Fruit fly (Drosophila melanogaster) whole organism, embryonic: ENCODE measurements around the gene alpha-Est1.

Experiments
- CG10209 ChIP-seq: fragments of 200-800 bp; sonication (Bioruptor generic); optimal IDR thresholded peaks from 3 replicates; lab custom pipeline; 2017; ENCODE audit warnings: missing biosample characterization, mild to moderate bottlenecking, missing genetic modification characterization, missing genetic modification reagents
- CG10565 ChIP-seq: fragments of 200-800 bp; sonication (Bioruptor generic); optimal IDR thresholded peaks from 3 replicates; lab custom pipeline; 2016; ENCODE audit warnings: missing biosample characterization, mild to moderate bottlenecking, missing genetic modification characterization
- CG10979 ChIP-seq: fragments of 200-800 bp; sonication (Bioruptor generic); optimal IDR thresholded peaks from 2 replicates; lab custom pipeline; 2018; ENCODE audit warnings: missing biosample characterization, mild to moderate bottlenecking, missing genetic modification characterization, moderate library complexity
- CG11398 ChIP-seq: fragments of 200-800 bp; sonication (Bioruptor generic); optimal IDR thresholded peaks from 2 replicates; lab custom pipeline; 2016; ENCODE audit warnings: missing biosample characterization, missing genetic modification characterization
- CG12299 ChIP-seq: fragments of 200-800 bp; sonication (Bioruptor generic); optimal IDR thresholded peaks from 2 replicates; lab custom pipeline; 2018; ENCODE audit warnings: missing biosample characterization, mild to moderate bottlenecking, missing genetic modification characterization
- CG14014 ChIP-seq: fragments of 200-800 bp; sonication (Bioruptor generic); IDR thresholded peaks from 2 replicates; pipeline ENCODE4 v1.3.6; 2022; ENCODE audit warnings: missing biosample characterization, missing genetic modification characterization
- CG14965 ChIP-seq: fragments of 200-800 bp; sonication (Bioruptor generic); optimal IDR thresholded peaks from 2 replicates; lab custom pipeline; 2016; ENCODE audit warnings: missing biosample characterization, missing genetic modification characterization, borderline replicate concordance
- CG15601 ChIP-seq: fragments of 200-800 bp; sonication (Bioruptor generic); optimal IDR thresholded peaks from 3 replicates; lab custom pipeline; 2019; ENCODE audit warnings: missing biosample characterization, mild to moderate bottlenecking, missing genetic modification characterization, moderate library complexity
- CG17385 ChIP-seq: fragments of 200-800 bp; sonication (Bioruptor generic); optimal IDR thresholded peaks from 3 replicates; lab custom pipeline; 2018; ENCODE audit warnings: missing biosample characterization, mild to moderate bottlenecking, missing genetic modification characterization
- CG17829 ChIP-seq: fragments of 200-800 bp; optimal IDR thresholded peaks from 2 replicates; lab custom pipeline; 2019; ENCODE audit warnings: missing biosample characterization, mild to moderate bottlenecking, missing genetic modification characterization, moderate library complexity
- CG17912 ChIP-seq: fragments of 200-800 bp; sonication (Bioruptor generic); optimal IDR thresholded peaks from 2 replicates; lab custom pipeline; 2018; ENCODE audit warnings: missing biosample characterization, mild to moderate bottlenecking, missing genetic modification characterization
- CG18262 ChIP-seq: fragments of 200-800 bp; optimal IDR thresholded peaks from 3 replicates; lab custom pipeline; 2019; ENCODE audit warnings: missing biosample characterization, mild to moderate bottlenecking, missing genetic modification characterization, moderate library complexity
- CG1832 ChIP-seq: fragments of 200-800 bp; sonication (Bioruptor generic); optimal IDR thresholded peaks from 2 replicates; lab custom pipeline; 2017; ENCODE audit warnings: missing biosample characterization, mild to moderate bottlenecking, missing genetic modification characterization, inconsistent platforms
- CG30020 ChIP-seq: fragments of 200-800 bp; optimal IDR thresholded peaks from 2 replicates; lab custom pipeline; 2019; ENCODE audit warnings: missing biosample characterization, mild to moderate bottlenecking, missing genetic modification characterization, moderate library complexity
- CG6272 ChIP-seq: fragments of 200-800 bp; sonication (Bioruptor generic); IDR thresholded peaks from 2 replicates; pipeline ENCODE4 v1.3.6; 2022; ENCODE audit warnings: missing biosample characterization, missing genetic modification characterization
- CG6765 ChIP-seq: fragments of 200-800 bp; sonication (Bioruptor generic); optimal IDR thresholded peaks from 3 replicates; lab custom pipeline; 2017; ENCODE audit warnings: missing biosample characterization, mild to moderate bottlenecking, missing genetic modification characterization
- CG6813 ChIP-seq: fragments of 200-800 bp; sonication (Bioruptor generic); optimal IDR thresholded peaks from 2 replicates; lab custom pipeline; 2017; ENCODE audit warnings: missing biosample characterization, missing genetic modification characterization, mild to moderate bottlenecking, moderate library complexity, missing genetic modification reagents
- CG7271 ChIP-seq: fragments of 200-800 bp; sonication (Bioruptor generic); optimal IDR thresholded peaks from 2 replicates; lab custom pipeline; 2018; ENCODE audit warnings: missing biosample characterization, mild to moderate bottlenecking, missing genetic modification characterization, moderate library complexity
- CG7372 ChIP-seq: fragments of 200-800 bp; sonication (Bioruptor generic); IDR thresholded peaks from 2 replicates; pipeline ENCODE4 v1.3.6; 2022; ENCODE audit warnings: missing biosample characterization, missing genetic modification characterization
- CG7839 ChIP-seq: fragments of 200-800 bp; sonication (Bioruptor generic); optimal IDR thresholded peaks from 3 replicates; lab custom pipeline; 2018; ENCODE audit warnings: missing biosample characterization, mild to moderate bottlenecking, missing genetic modification characterization, moderate library complexity
- CG8281 ChIP-seq: fragments of 200-800 bp; sonication (Bioruptor generic); optimal IDR thresholded peaks from 2 replicates; lab custom pipeline; 2018; ENCODE audit warnings: missing biosample characterization, mild to moderate bottlenecking, missing genetic modification characterization, moderate library complexity
- CG8924 ChIP-seq: fragments of 200-800 bp; optimal IDR thresholded peaks from 3 replicates; lab custom pipeline; 2019; ENCODE audit warnings: missing biosample characterization, mild to moderate bottlenecking, missing genetic modification characterization, moderate library complexity
- CG9817 ChIP-seq: fragments of 200-800 bp; sonication (Bioruptor generic); optimal IDR thresholded peaks from 2 replicates; lab custom pipeline; 2018; ENCODE audit warnings: missing biosample characterization, mild to moderate bottlenecking, missing genetic modification characterization, moderate library complexity
- D ChIP-seq, 2 experiments: fragments of 200-800 bp in 1 of 2; fragments of >200 bp in 1 of 2; sonication (Bioruptor generic) in 1 of 2; optimal IDR thresholded peaks; 2 replicates in 1 of 2; 3 replicates in 1 of 2; lab custom pipeline; 2017; ENCODE audit warnings: mild to moderate bottlenecking in 1 of 2, missing biosample characterization in 1 of 2, missing genetic modification characterization in 1 of 2, missing genetic modification reagents in 1 of 2
- D19A ChIP-seq: fragments of 200-800 bp; optimal IDR thresholded peaks from 3 replicates; lab custom pipeline; 2019; ENCODE audit warnings: missing biosample characterization, mild to moderate bottlenecking, missing genetic modification characterization, moderate library complexity
- Deaf1 ChIP-seq: fragments of 200-800 bp; optimal IDR thresholded peaks from 3 replicates; lab custom pipeline; 2019; ENCODE audit warnings: missing biosample characterization, mild to moderate bottlenecking, missing genetic modification characterization, moderate library complexity
- Ets97D ChIP-seq: fragments of 200-800 bp; sonication (Bioruptor generic); optimal IDR thresholded peaks from 3 replicates; lab custom pipeline; 2016; ENCODE audit warnings: missing biosample characterization, missing genetic modification characterization
- HmgZ ChIP-seq: fragments of 200-800 bp; sonication (Bioruptor generic); optimal IDR thresholded peaks from 2 replicates; lab custom pipeline; 2018; ENCODE audit warnings: missing biosample characterization, mild to moderate bottlenecking, missing genetic modification characterization
- Hr3 ChIP-seq: fragments of 200-800 bp; sonication (Bioruptor generic); optimal IDR thresholded peaks from 3 replicates; lab custom pipeline; 2016; ENCODE audit warnings: missing biosample characterization, missing genetic modification characterization
- Nf-YC ChIP-seq: fragments of 200-800 bp; optimal IDR thresholded peaks from 3 replicates; lab custom pipeline; 2019; ENCODE audit warnings: missing biosample characterization, mild to moderate bottlenecking, missing genetic modification characterization, moderate library complexity
- YL-1 ChIP-seq: fragments of 200-800 bp; sonication (Bioruptor generic); optimal IDR thresholded peaks from 3 replicates; lab custom pipeline; 2017; ENCODE audit warnings: missing biosample characterization, mild to moderate bottlenecking, missing genetic modification characterization
- al ChIP-seq: fragments of 200-800 bp; sonication (Bioruptor generic); IDR thresholded peaks from 2 replicates; pipeline ENCODE4 v1.3.6; 2022; ENCODE audit warnings: missing biosample characterization, missing genetic modification characterization
- ara ChIP-seq: fragments of 200-800 bp; sonication (Bioruptor generic); IDR thresholded peaks from 2 replicates; pipeline ENCODE4 v1.3.6; 2022; ENCODE audit warnings: missing biosample characterization, missing genetic modification characterization
- az2 ChIP-seq: fragments of 200-800 bp; sonication (Bioruptor generic); optimal IDR thresholded peaks from 3 replicates; lab custom pipeline; 2016; ENCODE audit warnings: missing biosample characterization, missing genetic modification characterization
- bigmax ChIP-seq: fragments of 200-800 bp; sonication (Bioruptor generic); optimal IDR thresholded peaks from 2 replicates; lab custom pipeline; 2018; ENCODE audit warnings: missing biosample characterization, mild to moderate bottlenecking, missing genetic modification characterization
- chm ChIP-seq: fragments of 200-800 bp; sonication (Bioruptor generic); IDR thresholded peaks from 2 replicates; pipeline ENCODE4 v1.3.6; 2022; ENCODE audit warnings: missing biosample characterization, missing genetic modification characterization
- dan ChIP-seq: fragments of 200-800 bp; sonication (Bioruptor generic); IDR thresholded peaks from 2 replicates; pipeline ENCODE4 v1.3.6; 2022; ENCODE audit warnings: missing biosample characterization, missing genetic modification characterization
- disco-r ChIP-seq: fragments of 200-800 bp; sonication (Bioruptor generic); optimal IDR thresholded peaks from 2 replicates; lab custom pipeline; 2016; ENCODE audit warnings: missing biosample characterization, missing genetic modification characterization
- dm ChIP-seq: fragments of 200-800 bp; sonication (Bioruptor generic); optimal IDR thresholded peaks from 3 replicates; lab custom pipeline; 2016; ENCODE audit warnings: missing biosample characterization, missing genetic modification characterization
- ewg ChIP-seq: fragments of 200-800 bp; sonication (Bioruptor generic); optimal IDR thresholded peaks from 3 replicates; lab custom pipeline; 2017; ENCODE audit warnings: mild to moderate bottlenecking, missing biosample characterization, missing genetic modification reagents, missing genetic modification characterization
- fd102C ChIP-seq: fragments of 200-800 bp; sonication (Bioruptor generic); optimal IDR thresholded peaks from 2 replicates; lab custom pipeline; 2018; ENCODE audit warnings: missing biosample characterization, mild to moderate bottlenecking, missing genetic modification characterization, moderate library complexity
- fd3F ChIP-seq: fragments of 200-800 bp; sonication (Bioruptor generic); optimal IDR thresholded peaks from 2 replicates; lab custom pipeline; 2018; ENCODE audit warnings: missing biosample characterization, mild to moderate bottlenecking, missing genetic modification characterization, moderate library complexity
- gcm ChIP-seq: fragments of 200-800 bp; sonication (Bioruptor generic); optimal IDR thresholded peaks from 2 replicates; lab custom pipeline; 2019; ENCODE audit warnings: missing biosample characterization, mild to moderate bottlenecking, missing genetic modification characterization, moderate library complexity
- hth ChIP-seq: fragments of >200 bp; optimal IDR thresholded peaks from 2 replicates; lab custom pipeline; 2017; ENCODE audit warnings: inconsistent platforms
- jumu ChIP-seq: fragments of 200-800 bp; sonication (Bioruptor generic); optimal IDR thresholded peaks from 3 replicates; lab custom pipeline; 2016; ENCODE audit warnings: missing biosample characterization, missing genetic modification characterization
- lov ChIP-seq, 2 experiments: fragments of 200-800 bp in 1 of 2; fragments of >200 bp in 1 of 2; sonication (Bioruptor generic) in 1 of 2; IDR thresholded peaks in 1 of 2; optimal IDR thresholded peaks in 1 of 2; 2 replicates in 1 of 2; 3 replicates in 1 of 2; pipeline versions ENCODE4 v1.3.6 to Lab custom; 2017 to 2022; ENCODE audit warnings: missing biosample characterization in 1 of 2, missing genetic modification characterization in 1 of 2
- pum ChIP-seq: fragments of 200-800 bp; sonication (Bioruptor generic); optimal IDR thresholded peaks from 2 replicates; lab custom pipeline; 2016; ENCODE audit warnings: missing biosample characterization, missing genetic modification characterization
- sens-2 ChIP-seq: fragments of 200-800 bp; sonication (Bioruptor generic); IDR thresholded peaks from 2 replicates; pipeline ENCODE4 v1.3.6; 2022; ENCODE audit warnings: missing biosample characterization, missing genetic modification characterization
- shn ChIP-seq: fragments of 200-800 bp; sonication (Bioruptor generic); optimal IDR thresholded peaks from 3 replicates; lab custom pipeline; 2016; ENCODE audit warnings: missing biosample characterization, missing genetic modification characterization

Gene alpha-Est1

DNA sequence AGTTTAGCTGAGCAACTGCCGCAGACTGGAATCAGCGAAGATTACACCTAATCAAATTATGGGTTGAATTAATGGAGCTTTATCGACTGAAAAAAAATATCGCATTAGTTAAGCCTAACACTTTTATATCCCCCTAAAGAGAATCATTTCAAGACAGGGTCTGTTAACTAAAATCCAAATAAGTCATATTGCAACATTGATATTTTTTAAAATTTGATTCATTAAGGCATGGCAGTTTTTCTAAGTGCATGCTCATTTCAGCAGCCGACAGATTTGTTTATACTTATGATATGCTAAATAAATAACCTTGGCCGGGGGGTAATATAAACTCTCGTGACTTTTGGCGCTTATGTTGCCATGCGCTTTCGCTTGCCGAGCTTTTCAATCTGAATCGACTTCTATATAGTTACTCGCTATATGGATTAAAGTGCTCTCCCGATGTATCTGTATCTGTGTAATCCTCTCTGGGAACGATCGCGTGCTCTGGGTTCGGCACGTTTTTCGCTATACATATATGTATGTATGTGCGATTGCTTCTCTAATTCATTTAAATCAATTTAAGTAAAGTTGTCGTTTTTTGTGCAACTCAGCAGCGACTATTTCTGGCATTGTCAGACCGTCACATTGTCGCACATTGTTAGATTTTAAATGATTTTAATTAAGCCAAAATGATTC lies 42.5 kb downstream of the alpha-Est1 start (continued):
- TF ChIP-seq CG7372 (GFP tag; lab: Robert Waterston, UW) = peak; percentile 78
- TF ChIP-seq CG10209 (GFP tag; lab: Kevin White, UChicago) = peak; percentile 81
- TF ChIP-seq D (optimal IDR thresholded peaks at IDR 0.05; lab: Kevin White, UChicago) = no peak
- no peak for TF ChIP-seq D (GFP tag; optimal IDR thresholded peaks at IDR 0.05; lab: Kevin White, UChicago)
- no peak for TF ChIP-seq CG17829 (tag; lab: Kevin White, UChicago)
- TF ChIP-seq bigmax = no peak
- TF ChIP-seq CG11398 (GFP tag; lab: Kevin White, UChicago) = peak; percentile 73
- peak; percentile 79 for TF ChIP-seq CG8924 (tag; lab: Kevin White, UChicago)
- peak; percentile 93 for TF ChIP-seq HmgZ (tag; lab: Kevin White, UChicago)
- peak; percentile 25 for TF ChIP-seq CG18262 (tag; lab: Kevin White, UChicago)
- TF ChIP-seq CG9817 (tag; lab: Kevin White, UChicago) = peak; percentile 82
- peak; percentile 37 for TF ChIP-seq CG8281 (tag; lab: Kevin White, UChicago)
- no peak for TF ChIP-seq YL-1 (GFP tag; lab: Kevin White, UChicago)
- TF ChIP-seq CG14965 (GFP tag; lab: Kevin White, UChicago) = peak; percentile 14
- TF ChIP-seq CG6765 = peak; percentile 59
- TF ChIP-seq CG7271 = no peak
- TF ChIP-seq Deaf1 (tag; lab: Kevin White, UChicago) = peak; percentile 59
- TF ChIP-seq disco-r (GFP tag; lab: Kevin White, UChicago) = peak; percentile 59
- no peak for TF ChIP-seq ara (GFP tag; lab: Robert Waterston, UW)
- TF ChIP-seq CG17385 (GFP tag; lab: Kevin White, UChicago) = peak; percentile 77
- TF ChIP-seq dm (GFP tag; lab: Kevin White, UChicago) = peak; percentile 69
- TF ChIP-seq CG6813 (GFP tag; lab: Kevin White, UChicago) = peak; percentile 65
- TF ChIP-seq fd3F = peak; percentile 87
- no peak for TF ChIP-seq CG15601
- TF ChIP-seq sens-2 (GFP tag; lab: Robert Waterston, UW) = no peak
- TF ChIP-seq dan (GFP tag; lab: Robert Waterston, UW) = no peak
- TF ChIP-seq Nf-YC = peak; percentile 0
- no peak for TF ChIP-seq D19A (tag; lab: Kevin White, UChicago)
- peak; percentile 59 for TF ChIP-seq pum (GFP tag; lab: Kevin White, UChicago)
- TF ChIP-seq CG30020 (tag; lab: Kevin White, UChicago) = no peak
- TF ChIP-seq CG1832 (GFP tag; lab: Kevin White, UChicago) = no peak
- peak; percentile 91 for TF ChIP-seq CG14014 (GFP tag; lab: Robert Waterston, UW)
- no peak for TF ChIP-seq CG10565 (GFP tag; lab: Kevin White, UChicago)
- TF ChIP-seq CG17912 (GFP tag; lab: Kevin White, UChicago) = no peak
- no peak for TF ChIP-seq fd102C
- peak; percentile 79 for TF ChIP-seq shn (GFP tag; lab: Kevin White, UChicago)
- no peak for TF ChIP-seq hth (lab: Kevin White, UChicago)
- peak; percentile 62 for TF ChIP-seq Hr3 (GFP tag; lab: Kevin White, UChicago)
- TF ChIP-seq CG7839 (tag; lab: Kevin White, UChicago) = peak; percentile 89
- TF ChIP-seq gcm (GFP tag; lab: Kevin White, UChicago) = no peak
- TF ChIP-seq Ets97D (GFP tag; lab: Kevin White, UChicago) = peak; percentile 45
- no peak for TF ChIP-seq chm (GFP tag; lab: Robert Waterston, UW)
- no peak for TF ChIP-seq CG10979 (tag; lab: Kevin White, UChicago)
- peak; percentile 59 for TF ChIP-seq CG6272
- TF ChIP-seq CG12299 (tag; lab: Kevin White, UChicago) = peak; percentile 51
- TF ChIP-seq jumu (GFP tag; lab: Kevin White, UChicago) = peak; percentile 76
- TF ChIP-seq al = peak; percentile 93
- TF ChIP-seq az2 (GFP tag; lab: Kevin White, UChicago) = peak; percentile 65
- TF ChIP-seq ewg (GFP tag; lab: Kevin White, UChicago) = no peak
- no peak for TF ChIP-seq lov (optimal IDR thresholded peaks at IDR 0.05; lab: Kevin White, UChicago)
- no peak for TF ChIP-seq lov (GFP tag; IDR thresholded peaks at IDR 0.05; lab: Robert Waterston, UW)
